Worm (Caenorhabditis elegans) whole organism, L4 larva: ENCODE results near the gene mpst-4.

Source experiments
- ama-1 ChIP-seq: fragments of 150-350 bp; optimal IDR thresholded peaks from 2 replicates; lab custom pipeline; 2014; ENCODE audit warnings: inconsistent platforms, mixed read lengths
- ces-1 ChIP-seq: fragments of 150-350 bp; sonication (generic microtip); optimal IDR thresholded peaks from 4 replicates; lab custom pipeline; 2014; ENCODE audit warnings: missing biosample characterization, missing genetic modification reagents, missing genetic modification characterization
- daf-8 ChIP-seq: fragments of 200-800 bp; sonication (Bioruptor generic); IDR thresholded peaks from 2 replicates; pipeline ENCODE4 v1.3.6; 2022; ENCODE audit warnings: missing genetic modification characterization, missing compliant biosample characterization
- fkh-10 ChIP-seq: fragments of 150-350 bp; optimal IDR thresholded peaks from 2 replicates; lab custom pipeline; 2014; ENCODE audit warnings: missing biosample characterization, missing genetic modification reagents, missing genetic modification characterization
- fos-1 ChIP-seq: fragments of 150-350 bp; optimal IDR thresholded peaks from 2 replicates; lab custom pipeline; 2014; ENCODE audit warnings: missing biosample characterization, missing genetic modification characterization
- hlh-30 ChIP-seq: sonication (generic microtip); optimal IDR thresholded peaks from 2 replicates; lab custom pipeline; 2017; ENCODE audit warnings: antibody characterized with exemption, mild to moderate bottlenecking, missing genetic modification characterization, missing compliant biosample characterization; ENCODE audit not compliant: insufficient read depth
- lsy-2 ChIP-seq, 2 experiments: fragments of 150-350 bp in 1 of 2; sonication (generic microtip) in 1 of 2; optimal IDR thresholded peaks; 2 replicates each; lab custom pipeline; 2014 to 2017; ENCODE audit warnings: missing biosample characterization in 2 of 2, missing genetic modification characterization in 2 of 2
- nhr-28 ChIP-seq: fragments of 150-350 bp; optimal IDR thresholded peaks from 2 replicates; lab custom pipeline; 2014; ENCODE audit warnings: missing biosample characterization, missing genetic modification characterization
- skn-1 ChIP-seq: fragments of 150-350 bp; optimal IDR thresholded peaks from 2 replicates; lab custom pipeline; 2014; ENCODE audit warnings: missing biosample characterization, missing genetic modification characterization
- spr-3 ChIP-seq: fragments of 200-800 bp; sonication (Bioruptor generic); optimal IDR thresholded peaks from 2 replicates; lab custom pipeline; 2018; ENCODE audit warnings: mild to moderate bottlenecking, missing genetic modification characterization, missing compliant biosample characterization
- unc-39 ChIP-seq: sonication (generic microtip); optimal IDR thresholded peaks from 2 replicates; lab custom pipeline; 2017; ENCODE audit warnings: missing biosample characterization, missing genetic modification characterization

ce11 chrII:4876091-4876490, 12.8 kb upstream of the mpst-4 start, which contains the start of gene F11G11.13:
- TF ChIP-seq nhr-28 (no peak), unc-39 (no peak), lsy-2 (tag; optimal IDR thresholded peaks at IDR 0.05; lab: Kevin White, UChicago) (no peak), daf-8 (no peak), hlh-30 (no peak), ama-1 (lab: Kevin White, UChicago) (no peak), spr-3 (no peak), fos-1 (no peak), ces-1 (GFP tag; lab: Kevin White, UChicago) (no peak), fkh-10 (GFP tag; lab: Kevin White, UChicago) (no peak), skn-1 (tag; lab: Kevin White, UChicago) (no peak)
